Fruit fly (Drosophila melanogaster): Measurements from ENCODE around the gene CG10492.

CG10492 gene

dm6 chr2L:19026491-19027197, 27.2 kb upstream of the CG10492 start (continued):
- TF ChIP-seq CG3919 (GFP tag; optimal IDR thresholded peaks at IDR 0.05) (peak; percentile 30), Ets21C (GFP tag; optimal IDR thresholded peaks at IDR 0.05) (peak; percentile 29), ss (GFP tag; optimal IDR thresholded peaks at IDR 0.05) (peak; percentile 20 to 74), CG32006 (GFP tag; optimal IDR thresholded peaks at IDR 0.05) (peak; percentile 55), CG10669 (GFP tag; optimal IDR thresholded peaks at IDR 0.05) (peak; percentile 76), eg (GFP tag; IDR thresholded peaks at IDR 0.05) (0 out of 3 replicates have a peak, but pooled peaks have one; percentile 21), CG11294 (GFP tag; IDR thresholded peaks at IDR 0.05) (no peak), Gug (GFP tag; IDR thresholded peaks at IDR 0.05) (no peak), CG4318 (GFP tag; optimal IDR thresholded peaks at IDR 0.05) (peak; percentile 11)

- TF ChIP-seq acj6 (GFP tag; optimal IDR thresholded peaks at IDR 0.05) (no peak), CG9139 (GFP tag; optimal IDR thresholded peaks at IDR 0.05) (no peak), svp (GFP tag) (no peak), CG6854 (GFP tag; optimal IDR thresholded peaks at IDR 0.05) (no peak), Eip93F (GFP tag; optimal IDR thresholded peaks at IDR 0.05) (no peak), CG15336 (GFP tag; IDR thresholded peaks at IDR 0.05) (no peak), salr (GFP tag; optimal IDR thresholded peaks at IDR 0.05) (no peak), CG8632 (GFP tag; optimal IDR thresholded peaks at IDR 0.05) (no peak)
Measured at dm6 chr2L:19027246-19027886, 26.5 kb upstream of the CG10492 start, which contains the start of gene Sidpn. Gene Sidpn, plus strand, starts transcription at chr2L:19027710.

dm6 chr2L:19033288-19033687, 20.6 kb upstream of the CG10492 start, which contains the start of gene hook:
Gene hook, minus strand, starts transcription at chr2L:19033498.
- no peak for TF ChIP-seq Hr38 (GFP tag; optimal IDR thresholded peaks at IDR 0.05)
- no peak for TF ChIP-seq CG10669 (GFP tag; optimal IDR thresholded peaks at IDR 0.05)
- no peak for TF ChIP-seq CG6276 (GFP tag; optimal IDR thresholded peaks at IDR 0.05)
- TF ChIP-seq CG16779 (tag; optimal IDR thresholded peaks at IDR 0.05) = no peak
- no peak for TF ChIP-seq fkh (GFP tag; optimal IDR thresholded peaks at IDR 0.05)
- TF ChIP-seq CG1621 (tag; optimal IDR thresholded peaks at IDR 0.05) = no peak
- no peak for TF ChIP-seq lz (GFP tag; optimal IDR thresholded peaks at IDR 0.05)
- TF ChIP-seq CG6792 (GFP tag; optimal IDR thresholded peaks at IDR 0.05) = no peak
- no peak for TF ChIP-seq CG9139 (GFP tag; optimal IDR thresholded peaks at IDR 0.05)
- TF ChIP-seq ss (GFP tag; optimal IDR thresholded peaks at IDR 0.05) = no peak
- TF ChIP-seq CG8632 (GFP tag; optimal IDR thresholded peaks at IDR 0.05) = no peak
- TF ChIP-seq Eip75B (GFP tag; optimal IDR thresholded peaks at IDR 0.05) = no peak
- no peak for TF ChIP-seq Sox102F (GFP tag; optimal IDR thresholded peaks at IDR 0.05)
- no peak for TF ChIP-seq esn (GFP tag; optimal IDR thresholded peaks at IDR 0.05)
- no peak for TF ChIP-seq Ets96B (tag; optimal IDR thresholded peaks at IDR 0.05)
- TF ChIP-seq fd85E (GFP tag; optimal IDR thresholded peaks at IDR 0.05) = no peak
- TF ChIP-seq CG8119 (GFP tag; IDR thresholded peaks at IDR 0.05) = no peak

- TF ChIP-seq achi (GFP tag; optimal IDR thresholded peaks at IDR 0.05) (peak; percentile 16), svp (GFP tag) (peak; percentile 71), fkh (GFP tag; optimal IDR thresholded peaks at IDR 0.05) (peak; percentile 36), CG9139 (GFP tag; optimal IDR thresholded peaks at IDR 0.05) (no peak), Eip78C (GFP tag) (peak; percentile 52), CG15336 (GFP tag; IDR thresholded peaks at IDR 0.05) (no peak), dsx (GFP tag; optimal IDR thresholded peaks at IDR 0.05; ENCODE audit: poor library complexity, severe bottlenecking) (peak; percentile 58), esn (GFP tag; optimal IDR thresholded peaks at IDR 0.05) (peak; percentile 21), CG6808 (GFP tag; optimal IDR thresholded peaks at IDR 0.05) (peak; percentile 13), acj6 (GFP tag; optimal IDR thresholded peaks at IDR 0.05) (peak; percentile 3), salr (GFP tag; optimal IDR thresholded peaks at IDR 0.05) (no peak)
Measured at dm6 chr2L:19034213-19034929, 19.5 kb upstream of the CG10492 start, which contains the start of the genes mib2 and CG31800. Gene mib2, plus strand, starts transcription at chr2L:19034444. Gene CG31800, minus strand, starts transcription at chr2L:19034576.
